Worm (Caenorhabditis elegans) whole organism, L1 larva: ENCODE data around the gene jmjd-4.

Experiments used
- fos-1 ChIP-seq: fragments of 150-350 bp; optimal IDR thresholded peaks from 2 replicates; lab custom pipeline; 2014; ENCODE audit warnings: missing biosample characterization, missing genetic modification characterization
- lin-13 ChIP-seq: fragments of 150-350 bp; optimal IDR thresholded peaks from 2 replicates; lab custom pipeline; 2014; ENCODE audit warnings: missing biosample characterization, missing genetic modification reagents, missing genetic modification characterization
- lin-15B ChIP-seq: fragments of 150-350 bp; sonication (generic microtip); optimal IDR thresholded peaks from 3 replicates; lab custom pipeline; 2014; ENCODE audit warnings: missing biosample characterization, missing genetic modification characterization
- lin-39 ChIP-seq: fragments of 150-350 bp; optimal IDR thresholded peaks from 2 replicates; lab custom pipeline; 2014; ENCODE audit warnings: missing biosample characterization, missing genetic modification reagents, missing genetic modification characterization
- nhr-12 ChIP-seq: sonication (generic microtip); optimal IDR thresholded peaks from 2 replicates; lab custom pipeline; 2017; ENCODE audit warnings: missing biosample characterization, missing genetic modification characterization
- nhr-237 ChIP-seq: fragments of 150-350 bp; optimal IDR thresholded peaks from 2 replicates; lab custom pipeline; 2014; ENCODE audit warnings: missing biosample characterization, missing genetic modification characterization
- nhr-76 ChIP-seq: sonication (generic microtip); optimal IDR thresholded peaks from 2 replicates; lab custom pipeline; 2017; ENCODE audit warnings: missing biosample characterization, missing genetic modification characterization
- nhr-77 ChIP-seq: fragments of 150-350 bp; optimal IDR thresholded peaks from 2 replicates; lab custom pipeline; 2014; ENCODE audit warnings: missing biosample characterization, missing genetic modification characterization
- nhr-90 ChIP-seq: sonication (generic microtip); optimal IDR thresholded peaks from 2 replicates; lab custom pipeline; 2016; ENCODE audit warnings: mild to moderate bottlenecking, missing genetic modification characterization, missing compliant biosample characterization; ENCODE audit not compliant: poor library complexity
- pqm-1 ChIP-seq: sonication (generic microtip); optimal IDR thresholded peaks from 3 replicates; lab custom pipeline; 2017; ENCODE audit warnings: missing biosample characterization, missing genetic modification characterization
- tbx-2 ChIP-seq: sonication (generic microtip); optimal IDR thresholded peaks from 2 replicates; lab custom pipeline; 2016; ENCODE audit warnings: missing genetic modification characterization, missing compliant biosample characterization
- unc-130 ChIP-seq: fragments of 150-350 bp; optimal IDR thresholded peaks from 2 replicates; lab custom pipeline; 2017; ENCODE audit warnings: missing biosample characterization, missing genetic modification characterization, inconsistent platforms

ce11 chrIII:10328565-10329541 lies 5.0 kb downstream of the jmjd-4 start:
- TF ChIP-seq nhr-77 (no peak), tbx-2 (tag; lab: Kevin White, UChicago) (no peak), pqm-1 (tag; lab: Kevin White, UChicago) (no peak), nhr-90 (tag; lab: Kevin White, UChicago) (no peak), unc-130 (no peak), lin-15B (no peak), nhr-237 (no peak), fos-1 (tag; lab: Kevin White, UChicago) (no peak), nhr-76 (tag; lab: Kevin White, UChicago) (no peak), lin-39 (tag; lab: Kevin White, UChicago) (no peak), nhr-12 (tag; lab: Kevin White, UChicago) (no peak), lin-13 (no peak)
